Fruit fly (Drosophila melanogaster) whole organism, embryonic: ENCODE data around the gene CG43249.

ENCODE experiments used
- Atf-2 ChIP-seq: fragments of 200-800 bp; sonication (Bioruptor generic); optimal IDR thresholded peaks from 2 replicates; lab custom pipeline; 2016; ENCODE audit warnings: missing biosample characterization, missing genetic modification characterization
- Atf3 ChIP-seq: fragments of 200-800 bp; sonication (Bioruptor generic); optimal IDR thresholded peaks from 3 replicates; lab custom pipeline; 2016; ENCODE audit warnings: missing biosample characterization, missing genetic modification characterization
- Awh ChIP-seq: fragments of 200-800 bp; sonication (Bioruptor generic); IDR thresholded peaks from 2 replicates; pipeline ENCODE4, ENCODE4 v1.3.6; 2022; ENCODE audit warnings: missing biosample characterization, missing genetic modification characterization
- Blimp-1 ChIP-seq: fragments of 200-800 bp; sonication (Bioruptor generic); optimal IDR thresholded peaks from 3 replicates; lab custom pipeline; 2018; ENCODE audit warnings: missing biosample characterization, missing genetic modification characterization, mild to moderate bottlenecking, moderate library complexity, missing genetic modification reagents
- BtbVII ChIP-seq: fragments of 200-800 bp; sonication (Bioruptor generic); optimal IDR thresholded peaks from 3 replicates; lab custom pipeline; 2017; ENCODE audit warnings: missing biosample characterization, mild to moderate bottlenecking, missing genetic modification characterization
- CG10366 ChIP-seq: fragments of 200-800 bp; sonication (Bioruptor generic); IDR thresholded peaks from 2 replicates; pipeline ENCODE4 v1.3.6; 2022; ENCODE audit warnings: missing biosample characterization, missing genetic modification characterization
- CG11560 ChIP-seq: fragments of 200-800 bp; sonication (Bioruptor generic); IDR thresholded peaks from 3 replicates; pipeline ENCODE4 v1.3.6; 2022; ENCODE audit warnings: missing biosample characterization, missing genetic modification characterization
- CG13624 ChIP-seq: fragments of 200-800 bp; sonication (Bioruptor generic); optimal IDR thresholded peaks from 2 replicates; lab custom pipeline; 2016; ENCODE audit warnings: missing biosample characterization, missing genetic modification characterization
- CG14014 ChIP-seq: fragments of 200-800 bp; sonication (Bioruptor generic); IDR thresholded peaks from 2 replicates; pipeline ENCODE4 v1.3.6; 2022; ENCODE audit warnings: missing biosample characterization, missing genetic modification characterization
- CG15601 ChIP-seq: fragments of 200-800 bp; sonication (Bioruptor generic); optimal IDR thresholded peaks from 3 replicates; lab custom pipeline; 2019; ENCODE audit warnings: missing biosample characterization, mild to moderate bottlenecking, missing genetic modification characterization, moderate library complexity
- CG16863 ChIP-seq: fragments of 200-800 bp; sonication (Bioruptor generic); optimal IDR thresholded peaks from 3 replicates; lab custom pipeline; 2016; ENCODE audit warnings: missing biosample characterization, missing genetic modification characterization
- CG17328 ChIP-seq: fragments of 200-800 bp; sonication (Bioruptor generic); IDR thresholded peaks from 2 replicates; pipeline ENCODE4 v1.3.6; 2022; ENCODE audit warnings: missing biosample characterization, missing genetic modification characterization
- CG30403 ChIP-seq: fragments of 200-800 bp; sonication (Bioruptor generic); optimal IDR thresholded peaks from 3 replicates; lab custom pipeline; 2016; ENCODE audit warnings: missing biosample characterization, missing genetic modification characterization
- CG31365 ChIP-seq: fragments of 200-800 bp; sonication (Bioruptor generic); optimal IDR thresholded peaks from 2 replicates; lab custom pipeline; 2018; ENCODE audit warnings: missing biosample characterization, mild to moderate bottlenecking, missing genetic modification characterization
- CG33213 ChIP-seq: fragments of 200-800 bp; sonication (Bioruptor generic); optimal IDR thresholded peaks from 3 replicates; lab custom pipeline; 2016; ENCODE audit warnings: missing biosample characterization, missing genetic modification characterization
- CG4424 ChIP-seq: fragments of 200-800 bp; sonication (Bioruptor generic); optimal IDR thresholded peaks from 3 replicates; lab custom pipeline; 2016; ENCODE audit warnings: missing biosample characterization, missing genetic modification characterization
- CG7556 ChIP-seq: fragments of 200-800 bp; sonication (Bioruptor generic); optimal IDR thresholded peaks from 2 replicates; lab custom pipeline; 2017; ENCODE audit warnings: missing biosample characterization, mild to moderate bottlenecking, missing genetic modification characterization
- CG7839 ChIP-seq: fragments of 200-800 bp; sonication (Bioruptor generic); optimal IDR thresholded peaks from 3 replicates; lab custom pipeline; 2018; ENCODE audit warnings: missing biosample characterization, mild to moderate bottlenecking, missing genetic modification characterization, moderate library complexity
- CG8359 ChIP-seq: fragments of 200-800 bp; sonication (Bioruptor generic); optimal IDR thresholded peaks from 2 replicates; lab custom pipeline; 2017; ENCODE audit warnings: missing biosample characterization, mild to moderate bottlenecking, missing genetic modification characterization, borderline replicate concordance
- CG8388 ChIP-seq: fragments of 200-800 bp; sonication (Bioruptor generic); optimal IDR thresholded peaks from 2 replicates; lab custom pipeline; 2019; ENCODE audit warnings: missing biosample characterization, mild to moderate bottlenecking, missing genetic modification characterization, moderate library complexity
- CG8944 ChIP-seq: fragments of 200-800 bp; sonication (Bioruptor generic); optimal IDR thresholded peaks from 3 replicates; lab custom pipeline; 2016; ENCODE audit warnings: missing biosample characterization, missing genetic modification characterization
- CG9876 ChIP-seq: fragments of 200-800 bp; sonication (Bioruptor generic); optimal IDR thresholded peaks from 2 replicates; lab custom pipeline; 2016; ENCODE audit warnings: missing biosample characterization, missing genetic modification characterization
- CoRest ChIP-seq: fragments of 200-800 bp; sonication (Bioruptor generic); optimal IDR thresholded peaks from 3 replicates; lab custom pipeline; 2018; ENCODE audit warnings: missing biosample characterization, mild to moderate bottlenecking, missing genetic modification characterization, moderate library complexity
- D19B ChIP-seq: fragments of 200-800 bp; sonication (Bioruptor generic); optimal IDR thresholded peaks from 2 replicates; lab custom pipeline; 2017; ENCODE audit warnings: missing biosample characterization, mild to moderate bottlenecking, missing genetic modification characterization
- Ets97D ChIP-seq: fragments of 200-800 bp; sonication (Bioruptor generic); optimal IDR thresholded peaks from 3 replicates; lab custom pipeline; 2016; ENCODE audit warnings: missing biosample characterization, missing genetic modification characterization
- Hr78 ChIP-seq, 2 experiments: fragments of 200-800 bp in 1 of 2; fragments of >200 bp in 1 of 2; sonication (Bioruptor generic) in 1 of 2; optimal IDR thresholded peaks; 2 replicates each; lab custom pipeline; 2017 to 2019; ENCODE audit warnings: missing biosample characterization in 2 of 2, missing genetic modification characterization in 2 of 2, mild to moderate bottlenecking in 1 of 2, moderate library complexity in 1 of 2
- Lim3 ChIP-seq: fragments of 200-800 bp; sonication (Bioruptor generic); IDR thresholded peaks from 2 replicates; pipeline ENCODE4 v1.3.6; 2022; ENCODE audit warnings: missing biosample characterization, missing genetic modification characterization
- Nf-YC ChIP-seq: fragments of 200-800 bp; optimal IDR thresholded peaks from 3 replicates; lab custom pipeline; 2019; ENCODE audit warnings: missing biosample characterization, mild to moderate bottlenecking, missing genetic modification characterization, moderate library complexity
- Pdp1 ChIP-seq, 2 experiments: fragments of 200-800 bp; sonication (Bioruptor generic); optimal IDR thresholded peaks; 3 replicates each; lab custom pipeline; 2016; ENCODE audit warnings: missing biosample characterization in 2 of 2, missing genetic modification characterization in 2 of 2, mild to moderate bottlenecking in 1 of 2, moderate library complexity in 1 of 2
- Sin3A ChIP-seq: fragments of >200 bp; optimal IDR thresholded peaks from 2 replicates; lab custom pipeline; 2018
- Sox100B ChIP-seq: fragments of 200-800 bp; sonication (Bioruptor generic); optimal IDR thresholded peaks from 3 replicates; lab custom pipeline; 2018; ENCODE audit warnings: missing biosample characterization, mild to moderate bottlenecking, missing genetic modification characterization
- Sox102F ChIP-seq: fragments of 200-800 bp; sonication (Bioruptor generic); optimal IDR thresholded peaks from 2 replicates; lab custom pipeline; 2018; ENCODE audit warnings: missing biosample characterization, mild to moderate bottlenecking, missing genetic modification characterization, moderate library complexity
- Vsx1 ChIP-seq: fragments of 200-800 bp; sonication (Bioruptor generic); optimal IDR thresholded peaks from 2 replicates; lab custom pipeline; 2017; ENCODE audit warnings: missing biosample characterization, mild to moderate bottlenecking, missing genetic modification characterization, missing genetic modification reagents
- YL-1 ChIP-seq: fragments of 200-800 bp; sonication (Bioruptor generic); optimal IDR thresholded peaks from 3 replicates; lab custom pipeline; 2017; ENCODE audit warnings: missing biosample characterization, mild to moderate bottlenecking, missing genetic modification characterization
- ab ChIP-seq: fragments of 200-800 bp; sonication (Bioruptor generic); optimal IDR thresholded peaks from 2 replicates; lab custom pipeline; 2016; ENCODE audit warnings: missing biosample characterization, missing genetic modification characterization
- al ChIP-seq: fragments of 200-800 bp; sonication (Bioruptor generic); IDR thresholded peaks from 2 replicates; pipeline ENCODE4 v1.3.6; 2022; ENCODE audit warnings: missing biosample characterization, missing genetic modification characterization
- ap ChIP-seq: fragments of 200-800 bp; sonication (Bioruptor generic); IDR thresholded peaks from 2 replicates; pipeline ENCODE4 v1.3.6; 2022; ENCODE audit warnings: missing biosample characterization, missing genetic modification characterization
- caup ChIP-seq: fragments of 200-800 bp; sonication (Bioruptor generic); optimal IDR thresholded peaks from 3 replicates; lab custom pipeline; 2017; ENCODE audit warnings: missing biosample characterization, mild to moderate bottlenecking, missing genetic modification characterization, moderate library complexity; ENCODE audit not compliant: severe bottlenecking
- chn ChIP-seq: fragments of 200-800 bp; sonication (Bioruptor generic); optimal IDR thresholded peaks from 2 replicates; lab custom pipeline; 2016; ENCODE audit warnings: missing biosample characterization, missing genetic modification characterization
- dan ChIP-seq: fragments of 200-800 bp; sonication (Bioruptor generic); IDR thresholded peaks from 2 replicates; pipeline ENCODE4 v1.3.6; 2022; ENCODE audit warnings: missing biosample characterization, missing genetic modification characterization
- dmrt11E ChIP-seq: fragments of 200-800 bp; sonication (Bioruptor generic); optimal IDR thresholded peaks from 3 replicates; lab custom pipeline; 2018; ENCODE audit warnings: missing biosample characterization, mild to moderate bottlenecking, missing genetic modification characterization, moderate library complexity
- gem ChIP-seq: fragments of 200-800 bp; sonication (Bioruptor generic); optimal IDR thresholded peaks from 2 replicates; lab custom pipeline; 2019; ENCODE audit warnings: missing biosample characterization, mild to moderate bottlenecking, missing genetic modification characterization, moderate library complexity
- h ChIP-seq: fragments of >200 bp; optimal IDR thresholded peaks from 2 replicates; lab custom pipeline; 2017
- hth ChIP-seq: fragments of >200 bp; optimal IDR thresholded peaks from 2 replicates; lab custom pipeline; 2017; ENCODE audit warnings: inconsistent platforms
- knrl ChIP-seq: fragments of 200-800 bp; sonication (Bioruptor generic); IDR thresholded peaks from 3 replicates; pipeline ENCODE4 v1.3.6; 2022; ENCODE audit warnings: missing biosample characterization, missing genetic modification characterization; ENCODE audit not compliant: partially characterized antibody
- lola ChIP-seq, 3 experiments: fragments of >200 bp in 2 of 3; fragments of 200-800 bp in 1 of 3; sonication (Bioruptor generic) in 1 of 3; optimal IDR thresholded peaks; 2 replicates each; lab custom pipeline; 2017 to 2019; ENCODE audit warnings: missing biosample characterization in 3 of 3, missing genetic modification characterization in 3 of 3, mild to moderate bottlenecking in 1 of 3, moderate library complexity in 1 of 3
- nau ChIP-seq: fragments of 200-800 bp; sonication (Bioruptor generic); optimal IDR thresholded peaks from 3 replicates; lab custom pipeline; 2017; ENCODE audit warnings: missing biosample characterization, mild to moderate bottlenecking, missing genetic modification characterization, missing genetic modification reagents
- phol ChIP-seq: fragments of 200-800 bp; sonication (Bioruptor generic); optimal IDR thresholded peaks from 3 replicates; lab custom pipeline; 2018; ENCODE audit warnings: missing biosample characterization, mild to moderate bottlenecking, missing genetic modification characterization, moderate library complexity
- slp2 ChIP-seq: fragments of 200-800 bp; sonication (Bioruptor generic); optimal IDR thresholded peaks from 2 replicates; lab custom pipeline; 2016; ENCODE audit warnings: missing biosample characterization, missing genetic modification characterization
- sug ChIP-seq: fragments of 200-800 bp; optimal IDR thresholded peaks from 2 replicates; lab custom pipeline; 2019; ENCODE audit warnings: missing biosample characterization, mild to moderate bottlenecking, missing genetic modification characterization, moderate library complexity
- tap ChIP-seq: fragments of 200-800 bp; optimal IDR thresholded peaks from 3 replicates; lab custom pipeline; 2019; ENCODE audit warnings: missing biosample characterization, mild to moderate bottlenecking, missing genetic modification characterization, moderate library complexity
- zf30C ChIP-seq: fragments of 200-800 bp; sonication (Bioruptor generic); optimal IDR thresholded peaks from 3 replicates; lab custom pipeline; 2018; ENCODE audit warnings: missing biosample characterization, mild to moderate bottlenecking, missing genetic modification characterization

CG43249 gene

DNA sequence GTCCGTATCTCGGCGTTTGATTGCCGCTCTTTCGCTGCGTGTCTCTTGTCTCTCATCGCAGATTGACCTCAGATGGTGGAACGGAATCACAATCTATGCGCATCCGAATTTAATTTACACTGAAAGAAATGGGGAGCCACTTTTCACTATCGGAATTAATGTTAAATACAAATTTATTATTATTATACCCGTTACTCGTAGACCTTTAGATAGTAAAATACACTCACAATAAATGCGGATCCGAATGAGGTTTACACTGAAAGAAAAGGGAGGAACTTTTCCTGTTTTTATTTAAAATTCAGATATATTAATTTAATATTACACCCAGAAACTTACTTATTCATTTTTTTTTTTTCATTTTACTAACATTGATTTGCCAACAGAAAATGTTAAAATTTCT, 15.0 kb upstream of the CG43249 start (continued):
- no peak for TF ChIP-seq Pdp1 (GFP tag; optimal IDR thresholded peaks at IDR 0.05; lab: Kevin White, UChicago)
- TF ChIP-seq CG13624 (GFP tag; lab: Kevin White, UChicago): no peak
- peak; percentile 22 for TF ChIP-seq Blimp-1 (GFP tag; lab: Kevin White, UChicago)
- no peak for TF ChIP-seq Awh (GFP tag; lab: Robert Waterston, UW)
- peak; percentile 5 for TF ChIP-seq tap
- no peak for TF ChIP-seq CG15601 (tag; lab: Kevin White, UChicago)
- TF ChIP-seq BtbVII: no peak
- TF ChIP-seq D19B (GFP tag; lab: Kevin White, UChicago): no peak
- TF ChIP-seq dmrt11E (tag; lab: Kevin White, UChicago): no peak
- TF ChIP-seq Ets97D (GFP tag; lab: Kevin White, UChicago): no peak
- TF ChIP-seq CG7556 (GFP tag; lab: Kevin White, UChicago): no peak
- TF ChIP-seq zf30C (GFP tag; lab: Kevin White, UChicago): no peak
- TF ChIP-seq CG8944 (GFP tag; lab: Kevin White, UChicago): no peak
- TF ChIP-seq nau (GFP tag; lab: Kevin White, UChicago): no peak
- TF ChIP-seq knrl (GFP tag; lab: Robert Waterston, UW): no peak
- TF ChIP-seq CG10366 (GFP tag; lab: Robert Waterston, UW): no peak; the same call in 1 of the 2 replicates
- TF ChIP-seq Nf-YC (tag; lab: Kevin White, UChicago): no peak
- no peak for TF ChIP-seq CG11560 (tag; lab: Robert Waterston, UW)
- no peak for TF ChIP-seq phol (tag; lab: Kevin White, UChicago)
- peak; percentile 38 for TF ChIP-seq CG4424 (GFP tag; lab: Kevin White, UChicago)
- no peak for TF ChIP-seq Atf3
- no peak for TF ChIP-seq sug (tag; lab: Kevin White, UChicago)
- TF ChIP-seq CG33213 (GFP tag; lab: Kevin White, UChicago): no peak
- TF ChIP-seq dan (GFP tag; lab: Robert Waterston, UW): no peak
- no peak for TF ChIP-seq Sox100B (GFP tag; lab: Kevin White, UChicago)
- TF ChIP-seq CG9876: no peak
- TF ChIP-seq YL-1: no peak
- no peak for TF ChIP-seq CG31365
- no peak for TF ChIP-seq slp2 (GFP tag; lab: Kevin White, UChicago)
- TF ChIP-seq ab (GFP tag; lab: Kevin White, UChicago): no peak
- no peak for TF ChIP-seq hth (lab: Kevin White, UChicago)
- TF ChIP-seq al (GFP tag; lab: Robert Waterston, UW): no peak
- TF ChIP-seq caup (GFP tag; lab: Kevin White, UChicago): no peak
- TF ChIP-seq CG16863: no peak
- peak; percentile 39 for TF ChIP-seq CG7839
- no peak for TF ChIP-seq h (lab: Kevin White, UChicago)
- TF ChIP-seq CG14014 (GFP tag; lab: Robert Waterston, UW): no peak
- no peak for TF ChIP-seq CG8359 (GFP tag; lab: Kevin White, UChicago)
- TF ChIP-seq Atf-2 (GFP tag; lab: Kevin White, UChicago): no peak
- no peak for TF ChIP-seq Hr78 (GFP tag; optimal IDR thresholded peaks at IDR 0.05; lab: Kevin White, UChicago)
- TF ChIP-seq gem (tag; lab: Kevin White, UChicago): peak; percentile 65
- no peak for TF ChIP-seq lola (GFP tag; optimal IDR thresholded peaks at IDR 0.05; lab: Kevin White, UChicago)
- no peak for TF ChIP-seq Sin3A
- peak; percentile 20 for TF ChIP-seq CoRest
- TF ChIP-seq ap (GFP tag; lab: Robert Waterston, UW): peak; percentile 65
- no peak for TF ChIP-seq CG8388
- TF ChIP-seq CG30403 (GFP tag; lab: Kevin White, UChicago): peak; percentile 48
- no peak for TF ChIP-seq chn (GFP tag; lab: Kevin White, UChicago)
- TF ChIP-seq CG17328 (GFP tag; lab: Robert Waterston, UW): peak; percentile 44; the same call in 1 of the 2 replicates
- TF ChIP-seq Lim3 (GFP tag; lab: Robert Waterston, UW): no peak
- TF ChIP-seq Vsx1: no peak
- peak; percentile 31 for TF ChIP-seq Sox102F (GFP tag; lab: Kevin White, UChicago)
